Worm (Caenorhabditis elegans) whole organism, young adult: ENCODE measurements around the gene psme-3.

Experiments used
- T07F8.4 ChIP-seq: sonication (generic microtip); optimal IDR thresholded peaks from 2 replicates; lab custom pipeline; 2016; ENCODE audit warnings: mild to moderate bottlenecking, missing genetic modification characterization, moderate library complexity, missing compliant biosample characterization
- ekl-4 ChIP-seq: fragments of 200-800 bp; sonication (Bioruptor generic); IDR thresholded peaks from 2 replicates; pipeline ENCODE4 v1.3.6; 2022; ENCODE audit warnings: missing genetic modification reagents, missing genetic modification characterization, missing compliant biosample characterization
- let-607 ChIP-seq, 2 experiments: fragments of 200-800 bp in 1 of 2; sonication (Bioruptor generic) in 1 of 2; sonication (generic microtip) in 1 of 2; optimal IDR thresholded peaks; 2 replicates each; lab custom pipeline; 2016 to 2018; ENCODE audit warnings: mild to moderate bottlenecking in 2 of 2, missing compliant biosample characterization in 2 of 2, missing genetic modification characterization in 2 of 2, moderate library complexity in 2 of 2, missing genotype in 1 of 2

DNA sequence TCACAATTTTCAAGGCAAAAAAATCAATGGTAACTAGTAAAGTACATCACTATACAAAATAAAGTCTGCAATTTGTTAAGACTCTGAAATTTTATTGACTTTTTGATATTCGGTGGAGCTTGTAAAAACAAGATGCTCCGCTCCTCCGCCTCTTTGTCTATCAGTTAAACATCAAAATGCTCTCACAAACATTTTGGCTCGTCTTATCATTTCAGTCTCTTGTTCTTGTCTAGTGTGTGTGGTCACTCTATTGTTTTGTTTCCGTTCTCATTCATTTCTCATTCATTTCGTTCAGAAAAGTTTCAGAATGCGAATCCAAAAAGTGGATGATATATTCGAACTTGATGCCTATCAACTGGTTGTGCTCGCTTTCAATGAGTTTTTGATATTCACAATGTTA, 19.9 kb upstream of the psme-3 start, which contains the start of gene Y66D12A.13:
- TF ChIP-seq ekl-4 (no peak), T07F8.4 (tag; lab: Kevin White, UChicago) (no peak), let-607 (tag; optimal IDR thresholded peaks at IDR 0.05; lab: Kevin White, UChicago) (no peak)
